Fruit fly (Drosophila melanogaster) whole organism, prepupa: ENCODE data around the gene Acbp2.
A peak's percentile ranks its signal among the peaks of the same experiment; 100 is the strongest.

Source experiments
- Blimp-1 ChIP-seq: fragments of 200-800 bp; sonication (Bioruptor generic); optimal IDR thresholded peaks from 3 replicates; lab custom pipeline; 2017; ENCODE audit warnings: missing biosample characterization, missing genetic modification characterization, mild to moderate bottlenecking, moderate library complexity, missing genetic modification reagents
- CG10631 ChIP-seq: fragments of 200-800 bp; sonication (Bioruptor generic); optimal IDR thresholded peaks from 2 replicates; lab custom pipeline; 2016; ENCODE audit warnings: missing biosample characterization, missing genetic modification characterization
- CG11294 ChIP-seq: fragments of 200-800 bp; sonication (Bioruptor generic); IDR thresholded peaks from 2 replicates; pipeline ENCODE4 v1.3.6; 2022; ENCODE audit warnings: missing biosample characterization, missing genetic modification characterization
- CG11762 ChIP-seq: fragments of 200-800 bp; sonication (Bioruptor generic); optimal IDR thresholded peaks from 3 replicates; lab custom pipeline; 2016; ENCODE audit warnings: missing biosample characterization, missing genetic modification characterization; ENCODE audit not compliant: insufficient read depth
- CG11902 ChIP-seq: fragments of 200-800 bp; sonication (Bioruptor generic); optimal IDR thresholded peaks from 3 replicates; lab custom pipeline; 2016; ENCODE audit warnings: missing biosample characterization, missing genetic modification characterization
- CG15336 ChIP-seq: fragments of 200-800 bp; sonication (Bioruptor generic); IDR thresholded peaks from 2 replicates; pipeline ENCODE4 v1.3.6; 2022; ENCODE audit warnings: missing biosample characterization, missing genetic modification characterization
- CG1621 ChIP-seq: fragments of 200-800 bp; sonication (Bioruptor generic); optimal IDR thresholded peaks from 3 replicates; lab custom pipeline; 2018; ENCODE audit warnings: missing biosample characterization, mild to moderate bottlenecking, missing genetic modification characterization
- CG3032 ChIP-seq: fragments of 200-800 bp; optimal IDR thresholded peaks from 2 replicates; lab custom pipeline; 2019; ENCODE audit warnings: missing biosample characterization, mild to moderate bottlenecking, missing genetic modification characterization, moderate library complexity
- CG31627 ChIP-seq: fragments of 200-800 bp; sonication (Bioruptor generic); optimal IDR thresholded peaks from 3 replicates; lab custom pipeline; 2016; ENCODE audit warnings: missing biosample characterization, missing genetic modification characterization
- CG32006 ChIP-seq: fragments of 200-800 bp; sonication (Bioruptor generic); optimal IDR thresholded peaks from 3 replicates; lab custom pipeline; 2017; ENCODE audit warnings: missing biosample characterization, mild to moderate bottlenecking, missing genetic modification characterization
- CG34406 ChIP-seq: fragments of 200-800 bp; sonication (Bioruptor generic); optimal IDR thresholded peaks from 3 replicates; lab custom pipeline; 2016; ENCODE audit warnings: missing biosample characterization, missing genetic modification characterization
- CG3919 ChIP-seq: fragments of 200-800 bp; sonication (Bioruptor generic); optimal IDR thresholded peaks from 3 replicates; lab custom pipeline; 2016; ENCODE audit warnings: missing biosample characterization, missing genetic modification characterization
- CG6163 ChIP-seq: fragments of 200-800 bp; sonication (Bioruptor generic); IDR thresholded peaks from 3 replicates; pipeline ENCODE4 v1.3.6; 2022; ENCODE audit warnings: missing biosample characterization, missing genetic modification characterization
- CG6276 ChIP-seq: fragments of 200-800 bp; sonication (Bioruptor generic); optimal IDR thresholded peaks from 2 replicates; lab custom pipeline; 2017; ENCODE audit warnings: missing biosample characterization, mild to moderate bottlenecking, missing genetic modification characterization
- CG6792 ChIP-seq: fragments of 200-800 bp; sonication (Bioruptor generic); optimal IDR thresholded peaks from 3 replicates; lab custom pipeline; 2016; ENCODE audit warnings: missing biosample characterization, missing genetic modification characterization
- CG6808 ChIP-seq: fragments of 200-800 bp; sonication (Bioruptor generic); optimal IDR thresholded peaks from 3 replicates; lab custom pipeline; 2017; ENCODE audit warnings: missing biosample characterization, missing genetic modification characterization, mild to moderate bottlenecking, moderate library complexity, missing genetic modification reagents
- CG6854 ChIP-seq: fragments of 200-800 bp; sonication (Bioruptor generic); optimal IDR thresholded peaks from 2 replicates; lab custom pipeline; 2017; ENCODE audit warnings: missing biosample characterization, mild to moderate bottlenecking, missing genetic modification characterization
- CG7368 ChIP-seq: fragments of 200-800 bp; sonication (Bioruptor generic); optimal IDR thresholded peaks from 3 replicates; lab custom pipeline; 2016; ENCODE audit warnings: missing biosample characterization, missing genetic modification characterization
- CG8119 ChIP-seq: fragments of 200-800 bp; sonication (Bioruptor generic); IDR thresholded peaks from 3 replicates; pipeline ENCODE4 v1.3.6; 2022; ENCODE audit warnings: missing biosample characterization, missing genetic modification characterization
- CG8319 ChIP-seq: fragments of 200-800 bp; sonication (Bioruptor generic); optimal IDR thresholded peaks from 3 replicates; lab custom pipeline; 2016; ENCODE audit warnings: missing biosample characterization, missing genetic modification characterization
- CG8632 ChIP-seq: fragments of 200-800 bp; sonication (Bioruptor generic); optimal IDR thresholded peaks from 3 replicates; lab custom pipeline; 2016; ENCODE audit warnings: missing biosample characterization, missing genetic modification characterization
- Eip78C ChIP-seq: fragments of 200-800 bp; sonication (Bioruptor generic); peaks from one replicate; lab custom pipeline; 2016; ENCODE audit warnings: missing biosample characterization, missing genetic modification characterization
- Eip93F ChIP-seq: fragments of 200-800 bp; sonication (Bioruptor generic); optimal IDR thresholded peaks from 2 replicates; lab custom pipeline; 2016; ENCODE audit warnings: missing biosample characterization, mild to moderate bottlenecking, missing genetic modification characterization
- Ets21C ChIP-seq: fragments of 200-800 bp; sonication (Bioruptor generic); optimal IDR thresholded peaks from 3 replicates; lab custom pipeline; 2016; ENCODE audit warnings: missing biosample characterization, missing genetic modification characterization
- Gug ChIP-seq: fragments of 200-800 bp; sonication (Bioruptor generic); IDR thresholded peaks from 2 replicates; pipeline ENCODE4 v1.3.6; 2022; ENCODE audit warnings: missing biosample characterization, missing genetic modification characterization
- Hr38 ChIP-seq: sonication (Bioruptor generic); optimal IDR thresholded peaks from 2 replicates; lab custom pipeline; 2016; ENCODE audit warnings: missing biosample characterization, missing genetic modification characterization
- Hr39 ChIP-seq: fragments of 200-800 bp; sonication (Bioruptor generic); optimal IDR thresholded peaks from 2 replicates; lab custom pipeline; 2016; ENCODE audit warnings: missing biosample characterization, missing genetic modification characterization
- Lpt ChIP-seq: fragments of 200-800 bp; sonication (Bioruptor generic); optimal IDR thresholded peaks from 3 replicates; lab custom pipeline; 2016; ENCODE audit warnings: missing biosample characterization, missing genetic modification characterization
- Met ChIP-seq: fragments of 200-800 bp; sonication (Bioruptor generic); optimal IDR thresholded peaks from 3 replicates; lab custom pipeline; 2016; ENCODE audit warnings: missing biosample characterization, missing genetic modification characterization
- OdsH ChIP-seq: fragments of 200-800 bp; sonication (Bioruptor generic); optimal IDR thresholded peaks from 3 replicates; lab custom pipeline; 2016; ENCODE audit warnings: missing biosample characterization, missing genetic modification characterization
- Smox ChIP-seq: fragments of 200-800 bp; sonication (Bioruptor generic); optimal IDR thresholded peaks from 3 replicates; lab custom pipeline; 2016; ENCODE audit warnings: missing biosample characterization, missing genetic modification characterization
- Sox102F ChIP-seq: fragments of 200-800 bp; sonication (Bioruptor generic); optimal IDR thresholded peaks from 2 replicates; lab custom pipeline; 2016; ENCODE audit warnings: missing biosample characterization, mild to moderate bottlenecking, missing genetic modification characterization
- Sox14 ChIP-seq: fragments of 200-800 bp; sonication (Bioruptor generic); optimal IDR thresholded peaks from 3 replicates; lab custom pipeline; 2016; ENCODE audit warnings: missing biosample characterization, missing genetic modification characterization
- Sox15 ChIP-seq: fragments of 200-800 bp; sonication (Bioruptor generic); optimal IDR thresholded peaks from 3 replicates; lab custom pipeline; 2016; ENCODE audit warnings: missing biosample characterization, missing genetic modification characterization
- achi ChIP-seq: fragments of 200-800 bp; sonication (Bioruptor generic); optimal IDR thresholded peaks from 3 replicates; lab custom pipeline; 2016; ENCODE audit warnings: missing biosample characterization, missing genetic modification characterization
- acj6 ChIP-seq: fragments of 200-800 bp; sonication (Bioruptor generic); optimal IDR thresholded peaks from 3 replicates; lab custom pipeline; 2016; ENCODE audit warnings: missing biosample characterization, missing genetic modification characterization
- cyc ChIP-seq: fragments of 200-800 bp; sonication (Bioruptor generic); optimal IDR thresholded peaks from 3 replicates; lab custom pipeline; 2016; ENCODE audit warnings: missing biosample characterization, missing genetic modification characterization
- dac ChIP-seq: fragments of 200-800 bp; sonication (Bioruptor generic); optimal IDR thresholded peaks from 2 replicates; lab custom pipeline; 2017; ENCODE audit warnings: missing biosample characterization, mild to moderate bottlenecking, missing genetic modification characterization
- dsx ChIP-seq: fragments of 200-800 bp; optimal IDR thresholded peaks from 3 replicates; lab custom pipeline; 2019; ENCODE audit warnings: missing biosample characterization, mild to moderate bottlenecking, missing genetic modification characterization, moderate library complexity; ENCODE audit not compliant: poor library complexity, severe bottlenecking
- eg ChIP-seq: fragments of 200-800 bp; sonication (Bioruptor generic); IDR thresholded peaks from 3 replicates; pipeline ENCODE4 v1.3.6; 2022; ENCODE audit warnings: missing biosample characterization, missing genetic modification characterization
- esn ChIP-seq: fragments of 200-800 bp; sonication (Bioruptor generic); optimal IDR thresholded peaks from 2 replicates; lab custom pipeline; 2016; ENCODE audit warnings: missing biosample characterization, mild to moderate bottlenecking, missing genetic modification characterization, moderate library complexity
- fd59A ChIP-seq: fragments of 200-800 bp; sonication (Bioruptor generic); optimal IDR thresholded peaks from 2 replicates; lab custom pipeline; 2017; ENCODE audit warnings: missing biosample characterization, mild to moderate bottlenecking, missing genetic modification characterization, missing genetic modification reagents
- fd85E ChIP-seq: fragments of 200-800 bp; sonication (Bioruptor generic); optimal IDR thresholded peaks from 3 replicates; lab custom pipeline; 2016; ENCODE audit warnings: missing biosample characterization, missing genetic modification characterization
- fkh ChIP-seq: fragments of 200-800 bp; sonication (Bioruptor generic); optimal IDR thresholded peaks from 3 replicates; lab custom pipeline; 2017; ENCODE audit warnings: missing biosample characterization, mild to moderate bottlenecking, missing genetic modification characterization, moderate library complexity
- net ChIP-seq: fragments of 200-800 bp; sonication (Bioruptor generic); optimal IDR thresholded peaks from 3 replicates; lab custom pipeline; 2016; ENCODE audit warnings: missing biosample characterization, missing genetic modification characterization
- spab ChIP-seq: fragments of 200-800 bp; sonication (Bioruptor generic); optimal IDR thresholded peaks from 2 replicates; lab custom pipeline; 2017; ENCODE audit warnings: missing biosample characterization, mild to moderate bottlenecking, missing genetic modification characterization, missing genetic modification reagents
- ss ChIP-seq, 2 experiments: fragments of 200-800 bp; sonication (Bioruptor generic); optimal IDR thresholded peaks; 2 replicates in 1 of 2; 3 replicates in 1 of 2; lab custom pipeline; 2017 to 2018; ENCODE audit warnings: mild to moderate bottlenecking in 2 of 2, missing biosample characterization in 2 of 2, missing genetic modification characterization in 2 of 2, moderate library complexity in 1 of 2
- svp ChIP-seq: fragments of 200-800 bp; sonication (Bioruptor generic); peaks from one replicate; lab custom pipeline; 2016; ENCODE audit warnings: missing biosample characterization, missing genetic modification characterization
- topi ChIP-seq: fragments of 200-800 bp; sonication (Bioruptor generic); optimal IDR thresholded peaks from 3 replicates; lab custom pipeline; 2016; ENCODE audit warnings: missing biosample characterization, missing genetic modification characterization
- vri ChIP-seq: fragments of 200-800 bp; sonication (Bioruptor generic); optimal IDR thresholded peaks from 3 replicates; lab custom pipeline; 2016; ENCODE audit warnings: missing biosample characterization, mild to moderate bottlenecking, missing genetic modification characterization

Acbp2 gene

dm6 chr3L:7149388-7149787 lies 17.7 kb downstream of the Acbp2 start:
- TF ChIP-seq ss (GFP tag; optimal IDR thresholded peaks at IDR 0.05; lab: Kevin White, UChicago) (peak in 1 of 2 experiments; percentile 34), Eip93F (GFP tag; lab: Kevin White, UChicago) (no peak)

dm6 chr3L:7149827-7150226 lies 18.2 kb downstream of the Acbp2 start:
- peak; percentile 25 for TF ChIP-seq CG11902 (GFP tag; lab: Kevin White, UChicago)
- peak; percentile 81 for TF ChIP-seq CG3919 (GFP tag; lab: Kevin White, UChicago)
- TF ChIP-seq Met (GFP tag; lab: Kevin White, UChicago) = peak; percentile 51
- TF ChIP-seq CG11294 = no peak; the same call in 1 of the 2 replicates
- TF ChIP-seq CG10631 (GFP tag; lab: Kevin White, UChicago) = peak; percentile 84
- TF ChIP-seq dac (GFP tag; lab: Kevin White, UChicago) = peak; percentile 62
- no peak for TF ChIP-seq Blimp-1
- peak; percentile 82 for TF ChIP-seq CG8632 (GFP tag; lab: Kevin White, UChicago)
- TF ChIP-seq vri (GFP tag; lab: Kevin White, UChicago) = no peak
- peak; percentile 98 for TF ChIP-seq dsx
- no peak for TF ChIP-seq svp
- peak; percentile 41 for TF ChIP-seq Sox102F (GFP tag; lab: Kevin White, UChicago)
- TF ChIP-seq CG15336 (GFP tag; lab: Robert Waterston, UW) = peak; percentile 85
- peak; percentile 49 for TF ChIP-seq topi
- no peak for TF ChIP-seq Ets21C (GFP tag; lab: Kevin White, UChicago)
- TF ChIP-seq fkh (GFP tag; lab: Kevin White, UChicago) = no peak
- TF ChIP-seq CG6276 (GFP tag; lab: Kevin White, UChicago) = peak; percentile 76
- peak; percentile 77 for TF ChIP-seq acj6 (GFP tag; lab: Kevin White, UChicago)
- peak; percentile 83; the same call in 2 of the 3 replicates for TF ChIP-seq CG6163 (GFP tag; lab: Robert Waterston, UW)
- TF ChIP-seq CG1621 (tag; lab: Kevin White, UChicago) = peak; percentile 78
- TF ChIP-seq Hr39 (GFP tag; lab: Kevin White, UChicago) = peak; percentile 43
- peak; percentile 71 for TF ChIP-seq eg
- TF ChIP-seq Hr38 = no peak
- TF ChIP-seq CG6808 (GFP tag; lab: Kevin White, UChicago) = peak; percentile 77
- peak; percentile 82 for TF ChIP-seq OdsH
- TF ChIP-seq CG7368 (GFP tag; lab: Kevin White, UChicago) = peak; percentile 62
- peak; percentile 66 for TF ChIP-seq Lpt (GFP tag; lab: Kevin White, UChicago)
- TF ChIP-seq Gug (GFP tag; lab: Robert Waterston, UW) = peak; percentile 22; the same call in 1 of the 2 replicates
- no peak for TF ChIP-seq CG6854 (GFP tag; lab: Kevin White, UChicago)
- peak; percentile 24 for TF ChIP-seq cyc
- TF ChIP-seq CG3032 (tag; lab: Kevin White, UChicago) = peak; percentile 84
- peak; percentile 82 for TF ChIP-seq spab (GFP tag; lab: Kevin White, UChicago)
- peak; percentile 9 for TF ChIP-seq CG31627 (GFP tag; lab: Kevin White, UChicago)
- peak; percentile 47 to 68 for TF ChIP-seq ss (GFP tag; optimal IDR thresholded peaks at IDR 0.05; lab: Kevin White, UChicago)
- peak; percentile 24 for TF ChIP-seq Smox
- peak; percentile 28 for TF ChIP-seq Sox15 (GFP tag; lab: Kevin White, UChicago)
- TF ChIP-seq Eip78C = peak; percentile 94
- peak; percentile 74 for TF ChIP-seq fd59A (GFP tag; lab: Kevin White, UChicago)
- TF ChIP-seq net = peak; percentile 70
- peak; percentile 73 for TF ChIP-seq CG6792 (GFP tag; lab: Kevin White, UChicago)
- TF ChIP-seq fd85E = no peak
- TF ChIP-seq achi (GFP tag; lab: Kevin White, UChicago) = peak; percentile 82
- peak; percentile 59 for TF ChIP-seq esn (GFP tag; lab: Kevin White, UChicago)
- peak; percentile 48 for TF ChIP-seq CG8319 (GFP tag; lab: Kevin White, UChicago)
- peak; percentile 78 for TF ChIP-seq CG34406
- TF ChIP-seq CG11762 = peak; percentile 69
- peak; percentile 28 for TF ChIP-seq Sox14 (GFP tag; lab: Kevin White, UChicago)
- TF ChIP-seq CG32006 = peak; percentile 93
- peak; percentile 89 for TF ChIP-seq CG8119 (GFP tag; lab: Robert Waterston, UW)
